Fruit fly (Drosophila melanogaster) whole organism, adult: Measurements from ENCODE around the gene Acp24A4.

Experiments
- CG11617 ChIP-seq: fragments of 200-800 bp; sonication (Bioruptor generic); optimal IDR thresholded peaks from 2 replicates; lab custom pipeline; 2017; ENCODE audit warnings: mild to moderate bottlenecking, missing biosample characterization, missing genetic modification reagents, missing genetic modification characterization
- CG12768 ChIP-seq: fragments of 200-800 bp; sonication (Bioruptor generic); optimal IDR thresholded peaks from 2 replicates; lab custom pipeline; 2017; ENCODE audit warnings: missing biosample characterization, missing genetic modification characterization, mild to moderate bottlenecking, moderate library complexity, missing genetic modification reagents
- CG14711 ChIP-seq: fragments of 200-800 bp; sonication (Bioruptor generic); optimal IDR thresholded peaks from 2 replicates; lab custom pipeline; 2018; ENCODE audit warnings: missing biosample characterization, mild to moderate bottlenecking, missing genetic modification characterization, moderate library complexity
- CG1620 ChIP-seq: fragments of 200-800 bp; sonication (Bioruptor generic); optimal IDR thresholded peaks from 2 replicates; lab custom pipeline; 2016; ENCODE audit warnings: missing biosample characterization, missing genetic modification characterization
- CG33017 ChIP-seq: fragments of 200-800 bp; sonication (Bioruptor generic); optimal IDR thresholded peaks from 2 replicates; lab custom pipeline; 2018; ENCODE audit warnings: missing biosample characterization, mild to moderate bottlenecking, missing genetic modification characterization, moderate library complexity
- CG5204 ChIP-seq: fragments of 200-800 bp; sonication (Bioruptor generic); optimal IDR thresholded peaks from 2 replicates; lab custom pipeline; 2016; ENCODE audit warnings: missing biosample characterization, missing genetic modification characterization
- CG7045 ChIP-seq: fragments of 200-800 bp; sonication (Bioruptor generic); optimal IDR thresholded peaks from 2 replicates; lab custom pipeline; 2017; ENCODE audit warnings: missing biosample characterization, mild to moderate bottlenecking, missing genetic modification characterization
- CG7101 ChIP-seq: fragments of 200-800 bp; sonication (Bioruptor generic); optimal IDR thresholded peaks from 2 replicates; lab custom pipeline; 2018; ENCODE audit warnings: missing biosample characterization, mild to moderate bottlenecking, missing genetic modification characterization, moderate library complexity
- Clk ChIP-seq: fragments of 200-800 bp; sonication (Bioruptor generic); optimal IDR thresholded peaks from 2 replicates; lab custom pipeline; 2017; ENCODE audit warnings: missing biosample characterization, missing genetic modification characterization
- Crg-1 ChIP-seq: fragments of 200-800 bp; sonication (Bioruptor generic); optimal IDR thresholded peaks from 2 replicates; lab custom pipeline; 2016; ENCODE audit warnings: missing biosample characterization, missing genetic modification characterization
- Hr96 ChIP-seq: fragments of 200-800 bp; sonication (Bioruptor generic); optimal IDR thresholded peaks from 2 replicates; lab custom pipeline; 2016; ENCODE audit warnings: missing biosample characterization, missing genetic modification characterization
- Mnt ChIP-seq: fragments of 200-800 bp; sonication (Bioruptor generic); optimal IDR thresholded peaks from 2 replicates; lab custom pipeline; 2016; ENCODE audit warnings: missing biosample characterization, mild to moderate bottlenecking, missing genetic modification characterization
- bab1 ChIP-seq: fragments of 200-800 bp; sonication (Bioruptor generic); optimal IDR thresholded peaks from 3 replicates; lab custom pipeline; 2019; ENCODE audit warnings: missing biosample characterization, mild to moderate bottlenecking, missing genetic modification characterization, moderate library complexity
- cic ChIP-seq: fragments of 200-800 bp; sonication (Bioruptor generic); optimal IDR thresholded peaks from 2 replicates; lab custom pipeline; 2017; ENCODE audit warnings: missing biosample characterization, mild to moderate bottlenecking, missing genetic modification characterization, moderate library complexity
- cnc ChIP-seq, 2 experiments: fragments of >200 bp; optimal IDR thresholded peaks; 2 replicates each; lab custom pipeline; 2017
- kay ChIP-seq: fragments of 200-800 bp; sonication (Bioruptor generic); peaks from one replicate; lab custom pipeline; 2016; ENCODE audit warnings: missing biosample characterization, missing genetic modification characterization, borderline replicate concordance
- ovo ChIP-seq: fragments of 200-800 bp; sonication (Bioruptor generic); optimal IDR thresholded peaks from 2 replicates; lab custom pipeline; 2016; ENCODE audit warnings: missing biosample characterization, missing genetic modification characterization
- pad ChIP-seq: fragments of 200-800 bp; sonication (Bioruptor generic); optimal IDR thresholded peaks from 3 replicates; lab custom pipeline; 2017; ENCODE audit warnings: missing biosample characterization, missing genetic modification characterization, mild to moderate bottlenecking, moderate library complexity, missing genetic modification reagents
- tj ChIP-seq: fragments of 200-800 bp; sonication (Bioruptor generic); optimal IDR thresholded peaks from 3 replicates; lab custom pipeline; 2017; ENCODE audit warnings: missing biosample characterization, mild to moderate bottlenecking, missing genetic modification characterization, moderate library complexity
- toe ChIP-seq: fragments of 200-800 bp; sonication (Bioruptor generic); optimal IDR thresholded peaks from 2 replicates; lab custom pipeline; 2016; ENCODE audit warnings: missing biosample characterization, missing genetic modification characterization

Acp24A4 gene

dm6 chr2L:3729635-3730034 is 35.9 kb upstream of the Acp24A4 start:
- TF ChIP-seq tj (GFP tag; lab: Kevin White, UChicago), result no peak
- TF ChIP-seq toe, result no peak
- no peak for TF ChIP-seq CG11617 (GFP tag; lab: Kevin White, UChicago)
- no peak for TF ChIP-seq CG12768
- no peak for TF ChIP-seq ovo (GFP tag; lab: Kevin White, UChicago)
- no peak for TF ChIP-seq cic
- no peak for TF ChIP-seq cnc (optimal IDR thresholded peaks at IDR 0.05; lab: Kevin White, UChicago)
- no peak for TF ChIP-seq pad (GFP tag; lab: Kevin White, UChicago)
- no peak for TF ChIP-seq Mnt (GFP tag; lab: Kevin White, UChicago)
- TF ChIP-seq CG5204 (GFP tag; lab: Kevin White, UChicago), result no peak
- no peak for TF ChIP-seq CG7101 (tag; lab: Kevin White, UChicago)
- no peak for TF ChIP-seq CG7045 (GFP tag; lab: Kevin White, UChicago)
- no peak for TF ChIP-seq Crg-1 (GFP tag; lab: Kevin White, UChicago)
- no peak for TF ChIP-seq CG1620 (GFP tag; lab: Kevin White, UChicago)
- no peak for TF ChIP-seq CG33017 (tag; lab: Kevin White, UChicago)
- no peak for TF ChIP-seq kay (GFP tag; lab: Kevin White, UChicago)
- no peak for TF ChIP-seq Clk (GFP tag; lab: Kevin White, UChicago)
- no peak for TF ChIP-seq CG14711
- no peak for TF ChIP-seq Hr96 (GFP tag; lab: Kevin White, UChicago)
- TF ChIP-seq bab1 (GFP tag; lab: Kevin White, UChicago), result no peak

- peak; percentile 5 for TF ChIP-seq CG5204 (GFP tag; lab: Kevin White, UChicago)
- TF ChIP-seq CG33017 (tag; lab: Kevin White, UChicago), result no peak
Observed at dm6 chr2L:3719414-3719959, 25.8 kb upstream of the Acp24A4 start.

- TF ChIP-seq kay (GFP tag; lab: Kevin White, UChicago) (no peak), CG7045 (GFP tag; lab: Kevin White, UChicago) (no peak)
Observed at dm6 chr2L:3717673-3718235, 24.0 kb upstream of the Acp24A4 start, which contains the start of the genes lectin-24A and Shaw. Gene lectin-24A, minus strand, starts transcription at chr2L:3717773. Gene Shaw, plus strand, starts transcription at chr2L:3718185.

dm6 chr2L:3713545-3714156 is 19.9 kb upstream of the Acp24A4 start:
- TF ChIP-seq Clk (GFP tag; lab: Kevin White, UChicago) (no peak), CG12768 (no peak), CG14711 (no peak), cnc (optimal IDR thresholded peaks at IDR 0.05; lab: Kevin White, UChicago) (no peak), CG7101 (tag; lab: Kevin White, UChicago) (no peak), Crg-1 (GFP tag; lab: Kevin White, UChicago) (no peak), CG7045 (GFP tag; lab: Kevin White, UChicago) (no peak), ovo (GFP tag; lab: Kevin White, UChicago) (no peak), CG1620 (GFP tag; lab: Kevin White, UChicago) (no peak), pad (GFP tag; lab: Kevin White, UChicago) (no peak), CG11617 (GFP tag; lab: Kevin White, UChicago) (no peak), Hr96 (GFP tag; lab: Kevin White, UChicago) (no peak)

- no peak for TF ChIP-seq Clk (GFP tag; lab: Kevin White, UChicago)
- TF ChIP-seq ovo (GFP tag; lab: Kevin White, UChicago), result peak; percentile 31
- TF ChIP-seq CG12768, result no peak
- TF ChIP-seq Crg-1 (GFP tag; lab: Kevin White, UChicago), result no peak
- peak; percentile 52 for TF ChIP-seq Hr96 (GFP tag; lab: Kevin White, UChicago)
- peak; percentile 36 for TF ChIP-seq toe
- TF ChIP-seq CG1620 (GFP tag; lab: Kevin White, UChicago), result peak; percentile 6
- TF ChIP-seq tj (GFP tag; lab: Kevin White, UChicago), result peak; percentile 35
- no peak for TF ChIP-seq CG7045 (GFP tag; lab: Kevin White, UChicago)
- no peak for TF ChIP-seq CG7101 (tag; lab: Kevin White, UChicago)
- no peak for TF ChIP-seq Mnt (GFP tag; lab: Kevin White, UChicago)
- no peak for TF ChIP-seq cnc (optimal IDR thresholded peaks at IDR 0.05; lab: Kevin White, UChicago)
- no peak for TF ChIP-seq CG33017 (tag; lab: Kevin White, UChicago)
- peak; percentile 29 for TF ChIP-seq CG14711
- peak; percentile 96 for TF ChIP-seq kay (GFP tag; lab: Kevin White, UChicago)
- TF ChIP-seq CG5204 (GFP tag; lab: Kevin White, UChicago), result peak; percentile 55
- TF ChIP-seq cic, result no peak
- no peak for TF ChIP-seq bab1 (GFP tag; lab: Kevin White, UChicago)
- peak; percentile 15 for TF ChIP-seq CG11617 (GFP tag; lab: Kevin White, UChicago)
- peak; percentile 95 for TF ChIP-seq pad (GFP tag; lab: Kevin White, UChicago)
Observed at dm6 chr2L:3712949-3713416, 19.3 kb upstream of the Acp24A4 start, which contains the start of the genes CG31955 and CG2818. Gene CG31955, minus strand, starts transcription at chr2L:3713105. Gene CG2818, plus strand, starts transcription at chr2L:3713360.

- no peak for TF ChIP-seq Crg-1 (GFP tag; lab: Kevin White, UChicago)
- no peak for TF ChIP-seq Mnt (GFP tag; lab: Kevin White, UChicago)
- TF ChIP-seq cic, result no peak
- no peak for TF ChIP-seq Hr96 (GFP tag; lab: Kevin White, UChicago)
- peak; percentile 90 for TF ChIP-seq CG14711
- no peak for TF ChIP-seq CG33017 (tag; lab: Kevin White, UChicago)
- no peak for TF ChIP-seq CG7045 (GFP tag; lab: Kevin White, UChicago)
- peak; percentile 87 for TF ChIP-seq kay (GFP tag; lab: Kevin White, UChicago)
- no peak for TF ChIP-seq toe
- TF ChIP-seq bab1 (GFP tag; lab: Kevin White, UChicago), result peak; percentile 32
- TF ChIP-seq Clk (GFP tag; lab: Kevin White, UChicago), result no peak
- no peak for TF ChIP-seq CG5204 (GFP tag; lab: Kevin White, UChicago)
- no peak for TF ChIP-seq CG11617 (GFP tag; lab: Kevin White, UChicago)
- TF ChIP-seq cnc (optimal IDR thresholded peaks at IDR 0.05; lab: Kevin White, UChicago), result no peak
- peak; percentile 16 for TF ChIP-seq CG1620 (GFP tag; lab: Kevin White, UChicago)
- TF ChIP-seq CG7101 (tag; lab: Kevin White, UChicago), result no peak
- TF ChIP-seq ovo (GFP tag; lab: Kevin White, UChicago), result no peak
- peak; percentile 1 for TF ChIP-seq pad (GFP tag; lab: Kevin White, UChicago)
- TF ChIP-seq tj (GFP tag; lab: Kevin White, UChicago), result no peak
- no peak for TF ChIP-seq CG12768
Observed at dm6 chr2L:3711665-3712064, 18.0 kb upstream of the Acp24A4 start, which contains the start of gene cutlet. Gene cutlet, minus strand, starts transcription at chr2L:3711748.
